Fruit fly (Drosophila melanogaster): ENCODE results near the gene yps.
A peak's percentile ranks its signal among the peaks of the same experiment; 100 is the strongest.

yps gene

DNA sequence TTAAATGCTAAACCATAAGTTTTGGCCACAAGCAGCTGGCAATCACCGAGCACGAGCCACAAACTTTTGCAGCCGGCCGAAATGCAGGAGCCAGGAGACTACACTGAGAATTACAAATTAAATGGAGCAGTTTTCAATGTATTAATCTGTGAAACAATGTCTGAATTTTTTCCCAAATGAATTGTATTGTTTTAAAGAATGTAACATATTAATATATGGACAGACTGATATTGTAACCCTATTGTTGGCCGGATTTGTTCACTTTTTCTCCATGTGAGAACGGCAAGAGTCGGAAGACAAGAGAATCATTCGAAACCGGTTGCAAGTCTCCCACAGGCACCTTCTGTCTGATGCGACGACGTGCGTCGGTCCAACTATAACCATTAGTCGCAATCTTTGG is 9.8 kb downstream of the yps start:
- TF ChIP-seq dl (GFP tag; optimal IDR thresholded peaks at IDR 0.05; ENCODE audit: insufficient read depth in 1 of 2, partially characterized antibody in 2 of 2) (no peak), CG32264 (GFP tag; optimal IDR thresholded peaks at IDR 0.05) (peak; percentile 82), foxo (GFP tag; optimal IDR thresholded peaks at IDR 0.05) (peak; percentile 46 to 93), Dfd (GFP tag; optimal IDR thresholded peaks at IDR 0.05) (no peak), CG9705 (GFP tag; optimal IDR thresholded peaks at IDR 0.05) (peak; percentile 71), Sp1 (GFP tag; optimal IDR thresholded peaks at IDR 0.05) (peak; percentile 89), tai (GFP tag; optimal IDR thresholded peaks at IDR 0.05) (no peak), brk (GFP tag; optimal IDR thresholded peaks at IDR 0.05) (peak; percentile 86), jim (GFP tag; optimal IDR thresholded peaks at IDR 0.05) (no peak), Hr83 (GFP tag; optimal IDR thresholded peaks at IDR 0.05; ENCODE audit: poor library complexity, severe bottlenecking) (no peak), h (GFP tag; optimal IDR thresholded peaks at IDR 0.05) (peak; percentile 93), sv (GFP tag; optimal IDR thresholded peaks at IDR 0.05) (no peak), CrebA (GFP tag; optimal IDR thresholded peaks at IDR 0.05; ENCODE audit: borderline replicate concordance) (no peak), Mio (GFP tag; optimal IDR thresholded peaks at IDR 0.05) (peak; percentile 22), Jra (GFP tag; optimal IDR thresholded peaks at IDR 0.05) (peak; percentile 78), sage (GFP tag; optimal IDR thresholded peaks at IDR 0.05) (peak; percentile 89), GATAd (GFP tag; optimal IDR thresholded peaks at IDR 0.05) (no peak), pan (optimal IDR thresholded peaks at IDR 0.05) (no peak), Myc (optimal IDR thresholded peaks at IDR 0.05) (no peak), HLH106 (tag; optimal IDR thresholded peaks at IDR 0.05) (peak; percentile 91), N (GFP tag; optimal IDR thresholded peaks at IDR 0.05) (no peak), Abd-B (GFP tag; optimal IDR thresholded peaks at IDR 0.05) (no peak), Hnf4 (GFP tag; optimal IDR thresholded peaks at IDR 0.05) (peak; percentile 84), woc (GFP tag; optimal IDR thresholded peaks at IDR 0.05) (peak; percentile 89), br (GFP tag; optimal IDR thresholded peaks at IDR 0.05) (peak; percentile 94), rgr (GFP tag; optimal IDR thresholded peaks at IDR 0.05) (peak; percentile 91), dsf (GFP tag; optimal IDR thresholded peaks at IDR 0.05; ENCODE audit: borderline replicate concordance) (peak; percentile 62), Dif (GFP tag; optimal IDR thresholded peaks at IDR 0.05; ENCODE audit: partially characterized antibody) (no peak), Rel (GFP tag; optimal IDR thresholded peaks at IDR 0.05) (peak; percentile 96), Rel (tag; optimal IDR thresholded peaks at IDR 0.05) (peak; percentile 58), Vsx2 (GFP tag; optimal IDR thresholded peaks at IDR 0.05; ENCODE audit: partially characterized antibody) (no peak), ey (GFP tag; optimal IDR thresholded peaks at IDR 0.05) (peak; percentile 93), Hr78 (GFP tag; optimal IDR thresholded peaks at IDR 0.05) (no peak), lola (GFP tag; optimal IDR thresholded peaks at IDR 0.05) (no peak), psq (GFP tag; optimal IDR thresholded peaks at IDR 0.05) (peak; percentile 90), dmrt93B (GFP tag; optimal IDR thresholded peaks at IDR 0.05) (peak; percentile 79), OdsH (GFP tag; optimal IDR thresholded peaks at IDR 0.05) (peak; percentile 93), fru (GFP tag; optimal IDR thresholded peaks at IDR 0.05) (peak; percentile 94), usp (GFP tag; optimal IDR thresholded peaks at IDR 0.05) (no peak)

DNA sequence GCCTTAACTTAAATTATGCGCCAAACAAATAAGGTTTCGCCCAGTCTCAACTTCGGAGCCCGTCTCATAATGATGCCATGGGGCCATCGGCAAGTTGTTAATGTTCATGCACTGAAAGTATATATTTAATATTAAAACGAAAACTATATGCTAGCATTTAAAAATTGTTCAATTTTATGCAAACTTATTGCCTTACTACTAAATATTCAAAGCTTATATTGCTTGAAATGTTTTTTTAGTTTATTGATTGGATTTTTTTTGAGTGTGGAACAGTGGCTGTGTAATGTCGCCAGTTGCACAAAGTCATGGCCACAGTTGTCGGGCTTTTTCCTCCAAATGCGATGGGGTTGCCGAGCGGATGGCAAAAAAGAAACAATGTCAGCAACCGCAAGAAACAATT is 10.8 kb downstream of the yps start:
- no peak for TF ChIP-seq Abd-B (GFP tag; optimal IDR thresholded peaks at IDR 0.05)
- TF ChIP-seq GATAd (GFP tag; optimal IDR thresholded peaks at IDR 0.05) = no peak
- no peak for TF ChIP-seq Mio (GFP tag; optimal IDR thresholded peaks at IDR 0.05)
- peak; percentile 79 for TF ChIP-seq Hnf4 (GFP tag; optimal IDR thresholded peaks at IDR 0.05)
- peak; percentile 71 for TF ChIP-seq brk (GFP tag; optimal IDR thresholded peaks at IDR 0.05)
- TF ChIP-seq woc (GFP tag; optimal IDR thresholded peaks at IDR 0.05) = peak; percentile 75
- TF ChIP-seq rgr (GFP tag; optimal IDR thresholded peaks at IDR 0.05) = peak; percentile 73
- peak; percentile 74 for TF ChIP-seq Sp1 (GFP tag; optimal IDR thresholded peaks at IDR 0.05)
- TF ChIP-seq Hr83 (GFP tag; optimal IDR thresholded peaks at IDR 0.05; ENCODE audit: poor library complexity, severe bottlenecking) = no peak
- TF ChIP-seq Myc (optimal IDR thresholded peaks at IDR 0.05) = no peak
- no peak for TF ChIP-seq Rel (GFP tag; optimal IDR thresholded peaks at IDR 0.05)
- TF ChIP-seq Rel (tag; optimal IDR thresholded peaks at IDR 0.05) = no peak
- TF ChIP-seq CG32264 (GFP tag; optimal IDR thresholded peaks at IDR 0.05) = peak; percentile 15
- no peak for TF ChIP-seq lola (GFP tag; optimal IDR thresholded peaks at IDR 0.05)
- peak; percentile 68 for TF ChIP-seq ey (GFP tag; optimal IDR thresholded peaks at IDR 0.05)
- TF ChIP-seq pan (optimal IDR thresholded peaks at IDR 0.05) = no peak
- TF ChIP-seq Hr78 (GFP tag; optimal IDR thresholded peaks at IDR 0.05) = no peak
- TF ChIP-seq fru (GFP tag; optimal IDR thresholded peaks at IDR 0.05) = peak; percentile 80
- TF ChIP-seq dl (GFP tag; optimal IDR thresholded peaks at IDR 0.05; ENCODE audit: insufficient read depth in 1 of 2, partially characterized antibody in 2 of 2) = no peak
- peak in 1 of 2 experiments; percentile 74 for TF ChIP-seq foxo (GFP tag; optimal IDR thresholded peaks at IDR 0.05)
- TF ChIP-seq Jra (GFP tag; optimal IDR thresholded peaks at IDR 0.05) = peak; percentile 37
- TF ChIP-seq Vsx2 (GFP tag; optimal IDR thresholded peaks at IDR 0.05; ENCODE audit: partially characterized antibody) = no peak
- no peak for TF ChIP-seq dsf (GFP tag; optimal IDR thresholded peaks at IDR 0.05; ENCODE audit: borderline replicate concordance)
- TF ChIP-seq tai (GFP tag; optimal IDR thresholded peaks at IDR 0.05) = peak; percentile 67
- TF ChIP-seq sage (GFP tag; optimal IDR thresholded peaks at IDR 0.05) = peak; percentile 70
- no peak for TF ChIP-seq Dfd (GFP tag; optimal IDR thresholded peaks at IDR 0.05)
- peak; percentile 82 for TF ChIP-seq h (GFP tag; optimal IDR thresholded peaks at IDR 0.05)
- TF ChIP-seq usp (GFP tag; optimal IDR thresholded peaks at IDR 0.05) = no peak
- TF ChIP-seq CG9705 (GFP tag; optimal IDR thresholded peaks at IDR 0.05) = no peak
- TF ChIP-seq jim (GFP tag; optimal IDR thresholded peaks at IDR 0.05) = no peak
- TF ChIP-seq br (GFP tag; optimal IDR thresholded peaks at IDR 0.05) = peak; percentile 79
- no peak for TF ChIP-seq CrebA (GFP tag; optimal IDR thresholded peaks at IDR 0.05; ENCODE audit: borderline replicate concordance)
- TF ChIP-seq N (GFP tag; optimal IDR thresholded peaks at IDR 0.05) = no peak
- peak; percentile 50 for TF ChIP-seq psq (GFP tag; optimal IDR thresholded peaks at IDR 0.05)
- no peak for TF ChIP-seq sv (GFP tag; optimal IDR thresholded peaks at IDR 0.05)
- no peak for TF ChIP-seq Dif (GFP tag; optimal IDR thresholded peaks at IDR 0.05; ENCODE audit: partially characterized antibody)
- TF ChIP-seq OdsH (GFP tag; optimal IDR thresholded peaks at IDR 0.05) = peak; percentile 77
- TF ChIP-seq dmrt93B (GFP tag; optimal IDR thresholded peaks at IDR 0.05) = peak; percentile 62
- TF ChIP-seq HLH106 (tag; optimal IDR thresholded peaks at IDR 0.05) = peak; percentile 78
